Worm (Caenorhabditis elegans) whole organism, midembryonic: Measurements from ENCODE around the gene C14A4.12.

Experiments
- T22C8.4 ChIP-seq: fragments of 200-800 bp; sonication (Bioruptor generic); IDR thresholded peaks from 2 replicates; pipeline ENCODE4 v1.3.6; 2022; ENCODE audit warnings: missing genetic modification characterization, missing compliant biosample characterization
- cog-1 ChIP-seq: sonication (generic microtip); optimal IDR thresholded peaks from 2 replicates; lab custom pipeline; 2016; ENCODE audit warnings: missing genetic modification characterization, missing compliant biosample characterization
- flt-1 ChIP-seq: fragments of 200-800 bp; sonication (Bioruptor generic); IDR thresholded peaks from 2 replicates; pipeline ENCODE4 v1.3.6; 2022; ENCODE audit warnings: missing genetic modification characterization, missing compliant biosample characterization
- klf-2 ChIP-seq: fragments of 200-800 bp; sonication (Bioruptor generic); conservative IDR thresholded peaks from 2 replicates; pipeline ENCODE4 v1.3.6; 2022; ENCODE audit warnings: missing genetic modification reagents, missing genetic modification characterization, missing compliant biosample characterization
- ref-1 ChIP-seq: fragments of 200-800 bp; sonication (Bioruptor generic); conservative IDR thresholded peaks from 2 replicates; pipeline ENCODE4 v1.3.6; 2022; ENCODE audit warnings: missing genetic modification reagents, missing genetic modification characterization, missing compliant biosample characterization
- tab-1 ChIP-seq: fragments of 200-800 bp; sonication (Bioruptor generic); IDR thresholded peaks from 2 replicates; pipeline ENCODE4 v1.3.6; 2022; ENCODE audit warnings: missing genetic modification characterization, missing compliant biosample characterization
- ztf-23 ChIP-seq: fragments of 200-800 bp; sonication (Bioruptor generic); IDR thresholded peaks from 2 replicates; pipeline ENCODE4 v1.3.6; 2022; ENCODE audit warnings: missing genetic modification reagents, missing genetic modification characterization, missing compliant biosample characterization
- ztf-29 ChIP-seq: fragments of 200-800 bp; sonication (Bioruptor generic); IDR thresholded peaks from 2 replicates; pipeline ENCODE4 v1.3.6; 2022; ENCODE audit warnings: missing genetic modification reagents, missing genetic modification characterization, missing compliant biosample characterization

DNA sequence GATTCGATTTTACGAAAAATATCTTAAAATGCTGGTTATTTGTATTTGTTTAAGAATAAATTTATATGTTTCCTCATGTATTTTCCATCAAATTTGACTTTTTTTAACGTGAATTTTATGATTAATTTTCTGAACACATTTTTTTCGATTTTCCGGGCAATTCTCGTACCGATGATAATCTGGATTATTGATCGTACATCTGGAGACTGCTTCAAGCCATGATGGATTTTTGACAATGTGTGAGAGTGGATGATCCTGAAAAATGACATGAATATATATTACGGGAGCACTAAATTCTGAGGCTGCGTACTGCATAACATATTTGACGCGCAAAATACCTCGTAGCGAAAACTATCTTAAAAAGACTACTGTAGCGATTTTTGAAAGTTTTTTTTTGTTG is 41.6 kb downstream of the C14A4.12 start:
- TF ChIP-seq flt-1 (GFP tag; lab: Robert Waterston, UW) (no peak), T22C8.4 (GFP tag; lab: Robert Waterston, UW) (no peak), klf-2 (GFP tag; lab: Robert Waterston, UW) (no peak), ztf-23 (GFP tag; lab: Robert Waterston, UW) (no peak), tab-1 (GFP tag; lab: Robert Waterston, UW) (no peak), ztf-29 (GFP tag; lab: Robert Waterston, UW) (no peak), ref-1 (no peak), cog-1 (tag; lab: Kevin White, UChicago) (no peak)
